Fruit fly (Drosophila melanogaster): Measurements from ENCODE around the gene CG43924.

CG43924 gene

DNA sequence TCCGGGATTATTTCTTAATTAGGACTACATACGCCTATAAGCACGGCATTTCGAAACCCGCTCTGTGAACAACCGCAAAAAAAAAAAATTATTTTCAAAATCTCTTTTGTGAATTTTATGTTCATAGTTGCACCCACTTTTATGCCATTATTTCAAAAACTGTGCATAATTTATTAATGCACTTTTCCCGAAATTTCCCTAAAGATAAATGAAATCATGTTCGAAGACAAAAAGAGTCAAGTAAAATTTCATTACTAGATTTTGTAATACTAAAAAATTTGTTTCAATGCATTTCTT, 40.3 kb upstream of the CG43924 start (continued):
- no peak for TF ChIP-seq NC2β (GFP tag; optimal IDR thresholded peaks at IDR 0.05)
- no peak for TF ChIP-seq seq (GFP tag; IDR thresholded peaks at IDR 0.05)
- no peak for TF ChIP-seq phol (tag; optimal IDR thresholded peaks at IDR 0.05)
- TF ChIP-seq Fer3 (tag; optimal IDR thresholded peaks at IDR 0.05) = no peak
- no peak for TF ChIP-seq Chrac-16 (GFP tag; optimal IDR thresholded peaks at IDR 0.05)
- no peak for TF ChIP-seq CG1602 (GFP tag; optimal IDR thresholded peaks at IDR 0.05)
- TF ChIP-seq Ets97D (GFP tag; optimal IDR thresholded peaks at IDR 0.05) = no peak
- no peak for TF ChIP-seq CG32772 (GFP tag; IDR thresholded peaks at IDR 0.05)
- TF ChIP-seq CG7357 (GFP tag; IDR thresholded peaks at IDR 0.05) = 0 out of 3 replicates have a peak, but pooled peaks have one; percentile 26
- TF ChIP-seq CG9727 (GFP tag; optimal IDR thresholded peaks at IDR 0.05) = no peak
- no peak for TF ChIP-seq CG1792 (GFP tag; optimal IDR thresholded peaks at IDR 0.05)
- no peak for TF ChIP-seq CG9876 (GFP tag; optimal IDR thresholded peaks at IDR 0.05)
- no peak for TF ChIP-seq CG17328 (GFP tag; IDR thresholded peaks at IDR 0.05)
- TF ChIP-seq gfzf (GFP tag; optimal IDR thresholded peaks at IDR 0.05) = peak; percentile 49
- TF ChIP-seq Nf-YB (GFP tag; optimal IDR thresholded peaks at IDR 0.05) = no peak
- no peak for TF ChIP-seq ranshi (GFP tag; IDR thresholded peaks at IDR 0.05)
- 0 out of 2 replicates have a peak, but pooled peaks have one; percentile 1 for TF ChIP-seq Ptx1 (GFP tag; IDR thresholded peaks at IDR 0.05)
- no peak for TF ChIP-seq da (GFP tag; optimal IDR thresholded peaks at IDR 0.05)
- TF ChIP-seq lov (optimal IDR thresholded peaks at IDR 0.05) = no peak
- 0 out of 3 replicates have a peak, but pooled peaks have one; percentile 9 for TF ChIP-seq lov (GFP tag; IDR thresholded peaks at IDR 0.05)
- TF ChIP-seq sens (GFP tag) = peak; percentile 39
- TF ChIP-seq sim (GFP tag; IDR thresholded peaks at IDR 0.05) = no peak
- no peak for TF ChIP-seq Hr3 (GFP tag; optimal IDR thresholded peaks at IDR 0.05)
- TF ChIP-seq CG12299 (tag; optimal IDR thresholded peaks at IDR 0.05) = no peak
- no peak for TF ChIP-seq CG10565 (GFP tag; optimal IDR thresholded peaks at IDR 0.05)
- no peak for TF ChIP-seq CG34422 (GFP tag; IDR thresholded peaks at IDR 0.05)
- peak; percentile 60 for TF ChIP-seq Med (GFP tag)
- no peak for TF ChIP-seq CG17829 (tag; optimal IDR thresholded peaks at IDR 0.05)
- no peak for TF ChIP-seq MTF-1 (GFP tag; optimal IDR thresholded peaks at IDR 0.05; ENCODE audit: borderline replicate concordance)
- TF ChIP-seq CG14050 (GFP tag; IDR thresholded peaks at IDR 0.05) = 0 out of 3 replicates have a peak, but pooled peaks have one; percentile 8
- no peak for TF ChIP-seq NC2α (GFP tag; optimal IDR thresholded peaks at IDR 0.05)
- no peak for TF ChIP-seq CG13296 (GFP tag; optimal IDR thresholded peaks at IDR 0.05)
- TF ChIP-seq klu (GFP tag; IDR thresholded peaks at IDR 0.05) = no peak
- TF ChIP-seq CTCF (GFP tag; optimal IDR thresholded peaks at IDR 0.05) = no peak
- TF ChIP-seq Sry-β (GFP tag; optimal IDR thresholded peaks at IDR 0.05) = no peak
- TF ChIP-seq odd (GFP tag; optimal IDR thresholded peaks at IDR 0.05) = no peak
- TF ChIP-seq CG4730 (GFP tag; IDR thresholded peaks at IDR 0.05) = no peak
- peak; percentile 14 for TF ChIP-seq CG18619 (GFP tag; optimal IDR thresholded peaks at IDR 0.05)
- TF ChIP-seq CG4617 (GFP tag; optimal IDR thresholded peaks at IDR 0.05; ENCODE audit: borderline replicate concordance) = no peak
- no peak for TF ChIP-seq CG30403 (GFP tag; optimal IDR thresholded peaks at IDR 0.05)
- TF ChIP-seq CG4820 (GFP tag; optimal IDR thresholded peaks at IDR 0.05) = no peak
- no peak for TF ChIP-seq CG6813 (GFP tag; optimal IDR thresholded peaks at IDR 0.05)
- no peak for TF ChIP-seq psq (GFP tag; optimal IDR thresholded peaks at IDR 0.05)
- 0 out of 3 replicates have a peak, but pooled peaks have one; percentile 28 for TF ChIP-seq CG2889 (GFP tag; IDR thresholded peaks at IDR 0.05)
- no peak for TF ChIP-seq Lpt (GFP tag; optimal IDR thresholded peaks at IDR 0.05)
- 0 out of 3 replicates have a peak, but pooled peaks have one; percentile 3 for TF ChIP-seq CG2199 (GFP tag; IDR thresholded peaks at IDR 0.05)
- TF ChIP-seq lab (GFP tag; optimal IDR thresholded peaks at IDR 0.05) = no peak
- TF ChIP-seq Opbp (GFP tag; IDR thresholded peaks at IDR 0.05; ENCODE audit: partially characterized antibody) = no peak
- TF ChIP-seq CG8478 (optimal IDR thresholded peaks at IDR 0.05) = no peak
- TF ChIP-seq D19B (GFP tag; optimal IDR thresholded peaks at IDR 0.05) = peak; percentile 71
- no peak for TF ChIP-seq stc (GFP tag; IDR thresholded peaks at IDR 0.05)
- TF ChIP-seq CG31224 (GFP tag; IDR thresholded peaks at IDR 0.05) = 0 out of 2 replicates have a peak, but pooled peaks have one; percentile 15
- TF ChIP-seq grau (tag; optimal IDR thresholded peaks at IDR 0.05) = no peak
- no peak for TF ChIP-seq HLH4C (GFP tag; IDR thresholded peaks at IDR 0.05; ENCODE audit: partially characterized antibody)

Measured in whole organism, embryonic.